Fruit fly (Drosophila melanogaster) whole organism, prepupa: Measurements from ENCODE around the gene RpL36.
A peak's percentile ranks its signal among the peaks of the same experiment; 100 is the strongest.
"Not testable (repeated sequence)": the region's sequence is repeated elsewhere in the genome, so short reads cannot be mapped to it uniquely, and the experiment has no call there.

ENCODE experiments used
- Blimp-1 ChIP-seq: fragments of 200-800 bp; sonication (Bioruptor generic); optimal IDR thresholded peaks from 3 replicates; lab custom pipeline; 2017; ENCODE audit warnings: missing biosample characterization, missing genetic modification characterization, mild to moderate bottlenecking, moderate library complexity, missing genetic modification reagents
- CG10631 ChIP-seq: fragments of 200-800 bp; sonication (Bioruptor generic); optimal IDR thresholded peaks from 2 replicates; lab custom pipeline; 2016; ENCODE audit warnings: missing biosample characterization, missing genetic modification characterization
- CG1621 ChIP-seq: fragments of 200-800 bp; sonication (Bioruptor generic); optimal IDR thresholded peaks from 3 replicates; lab custom pipeline; 2018; ENCODE audit warnings: missing biosample characterization, mild to moderate bottlenecking, missing genetic modification characterization
- CG16779 ChIP-seq: fragments of 200-800 bp; sonication (Bioruptor generic); optimal IDR thresholded peaks from 3 replicates; lab custom pipeline; 2017; ENCODE audit warnings: missing biosample characterization, mild to moderate bottlenecking, missing genetic modification characterization
- CG31627 ChIP-seq: fragments of 200-800 bp; sonication (Bioruptor generic); optimal IDR thresholded peaks from 3 replicates; lab custom pipeline; 2016; ENCODE audit warnings: missing biosample characterization, missing genetic modification characterization
- CG32006 ChIP-seq: fragments of 200-800 bp; sonication (Bioruptor generic); optimal IDR thresholded peaks from 3 replicates; lab custom pipeline; 2017; ENCODE audit warnings: missing biosample characterization, mild to moderate bottlenecking, missing genetic modification characterization
- CG34406 ChIP-seq: fragments of 200-800 bp; sonication (Bioruptor generic); optimal IDR thresholded peaks from 3 replicates; lab custom pipeline; 2016; ENCODE audit warnings: missing biosample characterization, missing genetic modification characterization
- CG6792 ChIP-seq: fragments of 200-800 bp; sonication (Bioruptor generic); optimal IDR thresholded peaks from 3 replicates; lab custom pipeline; 2016; ENCODE audit warnings: missing biosample characterization, missing genetic modification characterization
- CG6854 ChIP-seq: fragments of 200-800 bp; sonication (Bioruptor generic); optimal IDR thresholded peaks from 2 replicates; lab custom pipeline; 2017; ENCODE audit warnings: missing biosample characterization, mild to moderate bottlenecking, missing genetic modification characterization
- Eip78C ChIP-seq: fragments of 200-800 bp; sonication (Bioruptor generic); peaks from one replicate; lab custom pipeline; 2016; ENCODE audit warnings: missing biosample characterization, missing genetic modification characterization
- Eip93F ChIP-seq: fragments of 200-800 bp; sonication (Bioruptor generic); optimal IDR thresholded peaks from 2 replicates; lab custom pipeline; 2016; ENCODE audit warnings: missing biosample characterization, mild to moderate bottlenecking, missing genetic modification characterization
- Ets96B ChIP-seq: fragments of 200-800 bp; optimal IDR thresholded peaks from 2 replicates; lab custom pipeline; 2019; ENCODE audit warnings: missing biosample characterization, mild to moderate bottlenecking, missing genetic modification characterization, moderate library complexity
- Lpt ChIP-seq: fragments of 200-800 bp; sonication (Bioruptor generic); optimal IDR thresholded peaks from 3 replicates; lab custom pipeline; 2016; ENCODE audit warnings: missing biosample characterization, missing genetic modification characterization
- OdsH ChIP-seq: fragments of 200-800 bp; sonication (Bioruptor generic); optimal IDR thresholded peaks from 3 replicates; lab custom pipeline; 2016; ENCODE audit warnings: missing biosample characterization, missing genetic modification characterization
- Sox14 ChIP-seq: fragments of 200-800 bp; sonication (Bioruptor generic); optimal IDR thresholded peaks from 3 replicates; lab custom pipeline; 2016; ENCODE audit warnings: missing biosample characterization, missing genetic modification characterization
- Sox15 ChIP-seq: fragments of 200-800 bp; sonication (Bioruptor generic); optimal IDR thresholded peaks from 3 replicates; lab custom pipeline; 2016; ENCODE audit warnings: missing biosample characterization, missing genetic modification characterization
- achi ChIP-seq: fragments of 200-800 bp; sonication (Bioruptor generic); optimal IDR thresholded peaks from 3 replicates; lab custom pipeline; 2016; ENCODE audit warnings: missing biosample characterization, missing genetic modification characterization
- acj6 ChIP-seq: fragments of 200-800 bp; sonication (Bioruptor generic); optimal IDR thresholded peaks from 3 replicates; lab custom pipeline; 2016; ENCODE audit warnings: missing biosample characterization, missing genetic modification characterization
- cyc ChIP-seq: fragments of 200-800 bp; sonication (Bioruptor generic); optimal IDR thresholded peaks from 3 replicates; lab custom pipeline; 2016; ENCODE audit warnings: missing biosample characterization, missing genetic modification characterization
- dac ChIP-seq: fragments of 200-800 bp; sonication (Bioruptor generic); optimal IDR thresholded peaks from 2 replicates; lab custom pipeline; 2017; ENCODE audit warnings: missing biosample characterization, mild to moderate bottlenecking, missing genetic modification characterization
- eg ChIP-seq: fragments of 200-800 bp; sonication (Bioruptor generic); IDR thresholded peaks from 3 replicates; pipeline ENCODE4 v1.3.6; 2022; ENCODE audit warnings: missing biosample characterization, missing genetic modification characterization
- esn ChIP-seq: fragments of 200-800 bp; sonication (Bioruptor generic); optimal IDR thresholded peaks from 2 replicates; lab custom pipeline; 2016; ENCODE audit warnings: missing biosample characterization, mild to moderate bottlenecking, missing genetic modification characterization, moderate library complexity
- pdm3 ChIP-seq: fragments of 200-800 bp; sonication (Bioruptor generic); optimal IDR thresholded peaks from 3 replicates; lab custom pipeline; 2016; ENCODE audit warnings: missing biosample characterization, missing genetic modification characterization
- ss ChIP-seq, 2 experiments: fragments of 200-800 bp; sonication (Bioruptor generic); optimal IDR thresholded peaks; 2 replicates in 1 of 2; 3 replicates in 1 of 2; lab custom pipeline; 2017 to 2018; ENCODE audit warnings: mild to moderate bottlenecking in 2 of 2, missing biosample characterization in 2 of 2, missing genetic modification characterization in 2 of 2, moderate library complexity in 1 of 2
- vri ChIP-seq: fragments of 200-800 bp; sonication (Bioruptor generic); optimal IDR thresholded peaks from 3 replicates; lab custom pipeline; 2016; ENCODE audit warnings: missing biosample characterization, mild to moderate bottlenecking, missing genetic modification characterization

The RpL36 gene

DNA sequence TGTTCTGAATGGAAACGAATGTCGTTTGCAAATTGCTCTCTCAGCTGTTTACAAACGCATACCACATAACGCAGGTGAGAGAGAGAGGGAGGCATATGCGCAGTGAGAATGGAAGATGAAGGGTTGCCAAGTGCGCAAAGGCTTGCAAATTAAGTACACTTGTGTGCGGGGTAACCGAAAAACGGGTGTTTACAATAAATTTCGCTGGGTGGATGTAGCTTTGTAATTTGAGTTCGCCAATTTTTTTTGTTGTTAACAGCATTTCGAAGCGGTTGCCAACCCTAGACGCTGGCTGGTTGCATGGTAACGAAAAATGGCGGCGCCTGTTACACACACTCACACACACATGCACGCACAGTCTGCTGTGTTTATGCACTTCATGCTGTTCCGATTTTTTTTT lies 25.7 kb upstream of the RpL36 start (continued):
- peak; percentile 92 for TF ChIP-seq CG16779
- peak; percentile 93 for TF ChIP-seq CG6854 (GFP tag; lab: Kevin White, UChicago)
- TF ChIP-seq acj6 (GFP tag; lab: Kevin White, UChicago) = peak; percentile 95
- TF ChIP-seq Blimp-1 (GFP tag; lab: Kevin White, UChicago) = peak; percentile 87
- TF ChIP-seq eg (GFP tag; lab: Robert Waterston, UW) = peak; percentile 99
- TF ChIP-seq CG31627 (GFP tag; lab: Kevin White, UChicago) = peak; percentile 97
- peak; percentile 95 for TF ChIP-seq vri (GFP tag; lab: Kevin White, UChicago)
- TF ChIP-seq CG6792 = peak; percentile 96
- TF ChIP-seq Ets96B (tag; lab: Kevin White, UChicago) = peak; percentile 92
- TF ChIP-seq CG1621 (tag; lab: Kevin White, UChicago) = peak; percentile 96
- peak; percentile 96 for TF ChIP-seq CG32006
- TF ChIP-seq dac (GFP tag; lab: Kevin White, UChicago) = peak; percentile 95
- TF ChIP-seq Lpt = peak; percentile 95
- TF ChIP-seq esn (GFP tag; lab: Kevin White, UChicago) = peak; percentile 96
- TF ChIP-seq cyc (GFP tag; lab: Kevin White, UChicago) = peak; percentile 97

dm6 chrX:654221-654620 lies 24.9 kb upstream of the RpL36 start:
- TF ChIP-seq CG16779 (no peak), Blimp-1 (GFP tag; lab: Kevin White, UChicago) (no peak), vri (GFP tag; lab: Kevin White, UChicago) (no peak), Eip93F (GFP tag; lab: Kevin White, UChicago) (no peak), Eip78C (GFP tag; lab: Kevin White, UChicago) (no peak), Sox14 (GFP tag; lab: Kevin White, UChicago) (peak; percentile 57), achi (GFP tag; lab: Kevin White, UChicago) (peak; percentile 44), Sox15 (GFP tag; lab: Kevin White, UChicago) (no peak)

DNA sequence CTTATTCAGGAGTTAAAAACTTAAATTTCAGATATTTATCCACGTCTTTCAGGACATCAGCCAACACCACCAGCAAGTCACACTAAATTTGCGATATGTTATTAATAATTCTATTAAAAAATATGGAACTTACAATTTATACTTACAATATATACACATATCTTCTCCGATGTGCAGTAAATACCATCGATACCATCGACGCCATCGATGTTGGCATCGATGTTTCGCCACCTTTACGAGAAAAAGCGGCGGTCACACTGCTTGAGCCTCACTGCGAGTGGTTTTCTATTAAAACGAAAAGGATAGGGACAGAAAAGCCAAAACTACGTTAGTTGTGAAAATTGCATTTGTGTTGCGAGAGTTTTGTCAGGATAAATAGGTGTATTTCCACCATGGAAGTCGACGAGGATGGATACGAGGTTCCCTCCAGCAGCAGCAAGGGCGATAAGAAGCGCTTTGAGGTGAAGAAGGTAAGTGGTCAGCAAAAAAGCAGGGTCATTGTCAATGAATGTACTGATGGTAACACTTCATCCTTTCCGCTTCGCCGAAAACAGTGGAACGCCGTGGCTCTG lies 17.9 kb upstream of the RpL36 start, which contains the start of gene Roc1a:
Gene Roc1a (plus strand): TSS at position 249 of the 572 bp plus-strand sequence.
- TF ChIP-seq eg (GFP tag; lab: Robert Waterston, UW) (0 out of 3 replicates have a peak, but pooled peaks have one; percentile 4), CG10631 (GFP tag; lab: Kevin White, UChicago) (no peak), CG6854 (GFP tag; lab: Kevin White, UChicago) (peak; percentile 32), OdsH (GFP tag; lab: Kevin White, UChicago) (no peak), achi (GFP tag; lab: Kevin White, UChicago) (no peak)

- TF ChIP-seq CG31627 (GFP tag; lab: Kevin White, UChicago) (no peak), pdm3 (GFP tag; lab: Kevin White, UChicago) (no peak), CG6854 (GFP tag; lab: Kevin White, UChicago) (no peak), ss (GFP tag; optimal IDR thresholded peaks at IDR 0.05; lab: Kevin White, UChicago) (no peak), eg (GFP tag; lab: Robert Waterston, UW) (0 out of 3 replicates have a peak, but pooled peaks have one; percentile 8), Blimp-1 (GFP tag; lab: Kevin White, UChicago) (no peak)
Observed at dm6 chrX:646395-647009, 17.2 kb upstream of the RpL36 start.

DNA sequence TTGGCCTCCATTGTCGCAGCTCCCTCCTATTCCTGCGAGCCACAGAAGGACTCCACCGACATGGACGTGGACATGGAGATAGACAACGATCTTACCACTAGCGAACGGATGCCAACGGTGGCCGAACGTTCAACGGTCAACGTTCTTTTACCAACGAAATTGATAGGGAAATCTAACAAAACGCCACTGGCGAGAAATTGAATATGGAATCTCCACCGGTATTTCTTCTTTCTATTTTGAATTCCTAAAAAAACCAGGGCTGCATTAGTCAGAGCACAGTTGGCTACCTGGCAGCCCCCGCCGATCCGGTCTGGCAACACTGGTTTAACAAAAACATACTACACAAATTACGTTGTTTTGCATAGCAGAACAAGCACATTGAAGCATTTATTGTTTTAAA lies 15.2 kb upstream of the RpL36 start, which contains the start of gene CG13367:
Gene CG13367 (plus strand): TSS at position 301 of the 400 bp plus-strand sequence.
- TF ChIP-seq OdsH, CG31627, CG34406 (GFP tag; lab: Kevin White, UChicago): not testable (repeated sequence)
